Fruit fly (Drosophila melanogaster): ENCODE measurements around the gene CG9386.

The CG9386 gene

DNA sequence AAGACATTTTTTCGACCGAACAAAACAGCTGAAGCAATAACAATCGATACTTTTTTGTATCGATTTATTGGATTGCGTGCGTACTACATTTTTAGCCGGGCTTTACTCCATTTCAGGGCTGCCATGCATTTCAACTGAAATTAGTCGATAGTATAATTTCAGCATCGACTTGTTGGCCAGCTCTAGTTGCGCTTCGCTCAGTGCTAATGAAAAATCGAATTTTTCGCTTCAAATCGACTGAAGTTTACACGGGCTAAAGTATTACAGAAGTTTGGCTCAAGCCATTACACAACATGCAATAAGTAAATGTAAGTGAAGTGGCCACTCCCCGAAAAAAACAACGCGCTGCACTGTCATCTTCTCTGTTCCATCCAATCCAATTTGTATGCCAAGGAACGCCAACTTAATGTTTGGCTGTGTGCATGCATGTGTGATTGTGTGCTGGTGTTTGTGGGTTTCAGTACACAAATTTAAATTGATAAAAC is 39.3 kb downstream of the CG9386 start, which contains the start of the genes mRpL47, CG8176 and Kdm3 (continued):
- TF ChIP-seq CG11093 (GFP tag; IDR thresholded peaks at IDR 0.05) (no peak; the same call in 2 of the 3 replicates), exex (tag; optimal IDR thresholded peaks at IDR 0.05) (peak; percentile 56), MESR4 (GFP tag; optimal IDR thresholded peaks at IDR 0.05) (peak; percentile 91), CG14667 (GFP tag; IDR thresholded peaks at IDR 0.05) (no peak), CHES-1-like (GFP tag; optimal IDR thresholded peaks at IDR 0.05) (peak; percentile 91), hb (GFP tag; IDR thresholded peaks at IDR 0.05; ENCODE audit: partially characterized antibody) (no peak), CG10654 (GFP tag; optimal IDR thresholded peaks at IDR 0.05) (peak; percentile 52), Hr39 (optimal IDR thresholded peaks at IDR 0.05) (no peak), NfI (GFP tag; optimal IDR thresholded peaks at IDR 0.05) (peak; percentile 61), Gug (GFP tag; IDR thresholded peaks at IDR 0.05) (peak; percentile 81; the same call in 3 of the 4 replicates), stc (GFP tag; IDR thresholded peaks at IDR 0.05) (no peak), HLH3B (GFP tag; IDR thresholded peaks at IDR 0.05) (no peak), Hsf (GFP tag; optimal IDR thresholded peaks at IDR 0.05) (peak; percentile 66), sd (tag; optimal IDR thresholded peaks at IDR 0.05) (peak; percentile 87), dm (GFP tag; optimal IDR thresholded peaks at IDR 0.05) (peak; percentile 89), CG4617 (GFP tag; optimal IDR thresholded peaks at IDR 0.05; ENCODE audit: borderline replicate concordance) (peak; percentile 97), sc (optimal IDR thresholded peaks at IDR 0.05) (no peak), sc (GFP tag; optimal IDR thresholded peaks at IDR 0.05) (no peak), CG42726 (GFP tag; IDR thresholded peaks at IDR 0.05; ENCODE audit: partially characterized antibody) (no peak), CG15514 (GFP tag; optimal IDR thresholded peaks at IDR 0.05) (peak; percentile 89), CG6765 (GFP tag; optimal IDR thresholded peaks at IDR 0.05) (no peak), CG16813 (GFP tag; IDR thresholded peaks at IDR 0.05; ENCODE audit: partially characterized antibody) (no peak), D19A (tag; optimal IDR thresholded peaks at IDR 0.05) (peak; percentile 43), cad (GFP tag; optimal IDR thresholded peaks at IDR 0.05) (no peak), CG5245 (GFP tag; optimal IDR thresholded peaks at IDR 0.05) (peak; percentile 37), jumu (GFP tag; optimal IDR thresholded peaks at IDR 0.05) (peak; percentile 91), Fer3 (tag; optimal IDR thresholded peaks at IDR 0.05) (peak; percentile 60), CG2889 (GFP tag; IDR thresholded peaks at IDR 0.05) (no peak), sqz (GFP tag; optimal IDR thresholded peaks at IDR 0.05) (peak; percentile 51), Vsx1 (GFP tag; optimal IDR thresholded peaks at IDR 0.05) (no peak), trem (tag; optimal IDR thresholded peaks at IDR 0.05) (peak; percentile 90), D (optimal IDR thresholded peaks at IDR 0.05) (no peak), D (GFP tag; optimal IDR thresholded peaks at IDR 0.05) (no peak), bsh (GFP tag; optimal IDR thresholded peaks at IDR 0.05) (peak in 1 of 2 experiments; percentile 13), CG1647 (GFP tag; optimal IDR thresholded peaks at IDR 0.05) (peak; percentile 86), fd64A (GFP tag; optimal IDR thresholded peaks at IDR 0.05) (no peak), br (optimal IDR thresholded peaks at IDR 0.05) (no peak), ewg (GFP tag; optimal IDR thresholded peaks at IDR 0.05) (peak; percentile 37), Awh (GFP tag; IDR thresholded peaks at IDR 0.05) (no peak), CG8478 (optimal IDR thresholded peaks at IDR 0.05) (peak; percentile 54), CG34376 (GFP tag; optimal IDR thresholded peaks at IDR 0.05) (peak; percentile 78), Meics (GFP tag; optimal IDR thresholded peaks at IDR 0.05) (peak; percentile 30), Nf-YA (GFP tag; IDR thresholded peaks at IDR 0.05) (no peak), CG4282 (GFP tag; optimal IDR thresholded peaks at IDR 0.05) (peak; percentile 68), CG18599 (GFP tag; optimal IDR thresholded peaks at IDR 0.05) (peak; percentile 55), GATAe (GFP tag; conservative IDR thresholded peaks at IDR 0.05) (no peak), CG2116 (GFP tag; optimal IDR thresholded peaks at IDR 0.05) (peak; percentile 93), CG6683 (GFP tag; optimal IDR thresholded peaks at IDR 0.05) (no peak), pho (GFP tag; optimal IDR thresholded peaks at IDR 0.05) (peak; percentile 87), gro (GFP tag; optimal IDR thresholded peaks at IDR 0.05) (peak; percentile 82), CG12391 (tag; optimal IDR thresholded peaks at IDR 0.05) (peak; percentile 59), Dip3 (GFP tag; optimal IDR thresholded peaks at IDR 0.05) (peak; percentile 50)

Data from whole organism, embryonic.